Worm (Caenorhabditis elegans) whole organism, L3 larva: ENCODE measurements around the gene pqn-75.
A peak's percentile ranks its signal among the peaks of the same experiment; 100 is the strongest.

Experiments used
- aly-2 ChIP-seq: fragments of 150-350 bp; optimal IDR thresholded peaks from 2 replicates; lab custom pipeline; 2014; ENCODE audit warnings: missing biosample characterization, missing genetic modification characterization
- ceh-28 ChIP-seq: fragments of 150-350 bp; optimal IDR thresholded peaks from 2 replicates; lab custom pipeline; 2014; ENCODE audit warnings: missing biosample characterization, missing genetic modification reagents, missing genetic modification characterization
- egl-27 ChIP-seq: sonication (generic microtip); optimal IDR thresholded peaks from 4 replicates; lab custom pipeline; 2017; ENCODE audit warnings: missing biosample characterization, missing genetic modification reagents, missing genetic modification characterization
- elt-3 ChIP-seq, 3 experiments: fragments of 150-350 bp in 1 of 3; sonication (generic microtip) in 2 of 3; optimal IDR thresholded peaks; 2 replicates in 2 of 3; 4 replicates in 1 of 3; lab custom pipeline; 2014 to 2017; ENCODE audit warnings: missing biosample characterization in 3 of 3, missing genetic modification characterization in 3 of 3
- fkh-10 ChIP-seq: sonication (generic microtip); optimal IDR thresholded peaks from 2 replicates; lab custom pipeline; 2017; ENCODE audit warnings: missing biosample characterization, missing genetic modification reagents, missing genetic modification characterization
- jun-1 ChIP-seq: fragments of 150-350 bp; optimal IDR thresholded peaks from 2 replicates; lab custom pipeline; 2014; ENCODE audit warnings: missing biosample characterization, missing genetic modification reagents, missing genetic modification characterization
- lin-39 ChIP-seq: fragments of 150-350 bp; optimal IDR thresholded peaks from 2 replicates; lab custom pipeline; 2018; ENCODE audit warnings: missing biosample characterization, missing genetic modification reagents, missing genetic modification characterization
- nhr-12 ChIP-seq: fragments of 150-350 bp; optimal IDR thresholded peaks from 2 replicates; lab custom pipeline; 2014; ENCODE audit warnings: missing biosample characterization, missing genetic modification characterization
- nhr-23 ChIP-seq: fragments of 150-350 bp; optimal IDR thresholded peaks from 2 replicates; lab custom pipeline; 2014; ENCODE audit warnings: missing biosample characterization, missing genetic modification reagents, missing genetic modification characterization
- nhr-28 ChIP-seq: fragments of 150-350 bp; optimal IDR thresholded peaks from 2 replicates; lab custom pipeline; 2014; ENCODE audit warnings: missing biosample characterization, missing genetic modification characterization
- nhr-77 ChIP-seq: fragments of 150-350 bp; optimal IDR thresholded peaks from 2 replicates; lab custom pipeline; 2014; ENCODE audit warnings: missing biosample characterization, missing genetic modification characterization
- pqm-1 ChIP-seq: fragments of 150-350 bp; optimal IDR thresholded peaks from 2 replicates; lab custom pipeline; 2017; ENCODE audit warnings: missing biosample characterization, missing genetic modification characterization, inconsistent platforms
- snpc-4 ChIP-seq: fragments of 150-350 bp; optimal IDR thresholded peaks from 2 replicates; lab custom pipeline; 2014; ENCODE audit warnings: missing biosample characterization, missing genetic modification characterization

ce11 chrIV:4042274-4042673 is 29.9 kb upstream of the pqn-75 start, which contains the start of gene cdc-73:
- TF ChIP-seq pqm-1 (tag; lab: Kevin White, UChicago) (no peak), fkh-10 (GFP tag; lab: Kevin White, UChicago) (no peak), egl-27 (tag; lab: Kevin White, UChicago) (no peak), lin-39 (tag; lab: Kevin White, UChicago) (no peak), nhr-12 (tag; lab: Kevin White, UChicago) (no peak), nhr-23 (tag; lab: Kevin White, UChicago) (peak; percentile 10), jun-1 (tag; lab: Kevin White, UChicago) (no peak), ceh-28 (tag; lab: Kevin White, UChicago) (no peak), nhr-28 (no peak), nhr-77 (tag; lab: Kevin White, UChicago) (no peak), snpc-4 (tag; lab: Kevin White, UChicago) (peak; percentile 35), elt-3 (tag; optimal IDR thresholded peaks at IDR 0.05; lab: Kevin White, UChicago) (no peak), aly-2 (tag; lab: Kevin White, UChicago) (no peak)
